Worm (Caenorhabditis elegans) whole organism, mixed stage, embryonic: ENCODE data around the gene acr-14.

Experiments used
- blmp-1 ChIP-seq: fragments of 150-350 bp; optimal IDR thresholded peaks from 2 replicates; lab custom pipeline; 2014; ENCODE audit warnings: missing biosample characterization, missing genetic modification characterization
- ces-1 ChIP-seq: fragments of 150-350 bp; optimal IDR thresholded peaks from 2 replicates; lab custom pipeline; 2014; ENCODE audit warnings: missing biosample characterization, missing genetic modification reagents, missing genetic modification characterization
- lin-13 ChIP-seq: fragments of 150-350 bp; optimal IDR thresholded peaks from 2 replicates; lab custom pipeline; 2014; ENCODE audit warnings: missing biosample characterization, missing genetic modification characterization
- lin-32 ChIP-seq: fragments of 200-800 bp; sonication (Bioruptor generic); optimal IDR thresholded peaks from 2 replicates; lab custom pipeline; 2018; ENCODE audit warnings: mild to moderate bottlenecking, missing genetic modification characterization, missing compliant biosample characterization
- lsy-2 ChIP-seq: fragments of 150-350 bp; optimal IDR thresholded peaks from 2 replicates; lab custom pipeline; 2014; ENCODE audit warnings: missing biosample characterization, missing genetic modification characterization
- nhr-237 ChIP-seq: fragments of 150-350 bp; optimal IDR thresholded peaks from 2 replicates; lab custom pipeline; 2014; ENCODE audit warnings: missing biosample characterization, missing genetic modification characterization
- nhr-28 ChIP-seq: fragments of 150-350 bp; optimal IDR thresholded peaks from 2 replicates; lab custom pipeline; 2014; ENCODE audit warnings: missing biosample characterization, missing genetic modification characterization
- nhr-76 ChIP-seq: sonication (generic microtip); optimal IDR thresholded peaks from 2 replicates; lab custom pipeline; 2017; ENCODE audit warnings: missing biosample characterization, missing genetic modification characterization
- pha-4 ChIP-seq: fragments of 150-350 bp; optimal IDR thresholded peaks from 2 replicates; lab custom pipeline; 2018; ENCODE audit warnings: missing biosample characterization, missing genetic modification reagents, missing genetic modification characterization
- snpc-4 ChIP-seq: fragments of 150-350 bp; optimal IDR thresholded peaks from 2 replicates; lab custom pipeline; 2014; ENCODE audit warnings: missing biosample characterization, missing genetic modification characterization
- tbx-8 ChIP-seq: fragments of 200-800 bp; sonication (Bioruptor generic); optimal IDR thresholded peaks from 2 replicates; lab custom pipeline; 2018; ENCODE audit warnings: mild to moderate bottlenecking, missing genetic modification characterization, moderate library complexity, missing compliant biosample characterization
- unc-39 ChIP-seq: fragments of 150-350 bp; optimal IDR thresholded peaks from 2 replicates; lab custom pipeline; 2014; ENCODE audit warnings: missing biosample characterization, missing genetic modification characterization
- unc-62 ChIP-seq: fragments of 150-350 bp; optimal IDR thresholded peaks from 2 replicates; lab custom pipeline; 2014; ENCODE audit warnings: missing biosample characterization, missing genetic modification reagents, missing genetic modification characterization
- ztf-11 ChIP-seq: fragments of 150-350 bp; optimal IDR thresholded peaks from 2 replicates; lab custom pipeline; 2014; ENCODE audit warnings: missing biosample characterization, missing genetic modification characterization

DNA sequence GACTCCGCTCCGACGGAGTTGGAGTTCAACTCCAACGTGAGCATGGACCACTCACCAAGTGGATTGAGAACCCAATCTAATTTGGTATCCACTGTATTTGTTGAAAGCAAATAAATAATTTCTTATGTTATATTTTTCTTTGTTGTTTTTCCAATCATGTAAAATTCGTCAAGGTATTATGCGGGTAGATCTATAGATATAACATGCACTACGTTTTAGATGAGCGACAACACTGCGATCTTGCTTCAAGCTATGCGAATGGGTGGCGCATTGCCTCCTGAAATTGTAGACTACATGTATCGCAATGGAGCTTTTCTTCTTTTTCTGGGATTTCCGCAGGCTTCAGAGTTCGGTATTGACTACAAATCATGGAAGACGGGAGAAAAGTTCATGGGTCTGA lies 32.5 kb downstream of the acr-14 start, which contains the start of gene F10B5.2:
- no peak for TF ChIP-seq ztf-11 (tag; lab: Kevin White, UChicago)
- no peak for TF ChIP-seq ces-1
- TF ChIP-seq snpc-4 (tag; lab: Kevin White, UChicago), result no peak
- TF ChIP-seq blmp-1 (tag; lab: Kevin White, UChicago), result no peak
- TF ChIP-seq unc-62 (GFP tag; lab: Kevin White, UChicago), result no peak
- no peak for TF ChIP-seq nhr-76 (tag; lab: Kevin White, UChicago)
- TF ChIP-seq nhr-237 (tag; lab: Kevin White, UChicago), result no peak
- TF ChIP-seq unc-39 (tag; lab: Kevin White, UChicago), result no peak
- no peak for TF ChIP-seq lsy-2 (tag; lab: Kevin White, UChicago)
- no peak for TF ChIP-seq pha-4
- TF ChIP-seq lin-13 (tag; lab: Kevin White, UChicago), result no peak
- no peak for TF ChIP-seq lin-32
- TF ChIP-seq tbx-8, result no peak
- TF ChIP-seq nhr-28 (tag; lab: Kevin White, UChicago), result no peak
